Worm (Caenorhabditis elegans) whole organism, late embryonic: ENCODE measurements around the gene cpr-1.

ENCODE experiments used
- C38D4.7 ChIP-seq: fragments of 200-800 bp; sonication (Bioruptor generic); optimal IDR thresholded peaks from 2 replicates; lab custom pipeline; 2018; ENCODE audit warnings: mild to moderate bottlenecking, missing genetic modification characterization, moderate library complexity, missing compliant biosample characterization
- F13H6.1 ChIP-seq: sonication (generic microtip); optimal IDR thresholded peaks from 2 replicates; lab custom pipeline; 2016; ENCODE audit warnings: missing genetic modification characterization, missing compliant biosample characterization
- ahr-1 ChIP-seq: sonication (generic microtip); optimal IDR thresholded peaks from 2 replicates; lab custom pipeline; 2016; ENCODE audit warnings: missing genetic modification characterization, missing compliant biosample characterization
- ama-1 ChIP-seq: fragments of 150-350 bp; optimal IDR thresholded peaks from 2 replicates; lab custom pipeline; 2014
- ceh-2 ChIP-seq: sonication (generic microtip); optimal IDR thresholded peaks from 2 replicates; lab custom pipeline; 2016; ENCODE audit warnings: missing genotype, missing genetic modification characterization, missing compliant biosample characterization
- ceh-24 ChIP-seq: sonication (generic microtip); optimal IDR thresholded peaks from 2 replicates; lab custom pipeline; 2016; ENCODE audit warnings: mild to moderate bottlenecking, missing genetic modification characterization, missing compliant biosample characterization
- ceh-30 ChIP-seq: fragments of 150-350 bp; optimal IDR thresholded peaks from 2 replicates; lab custom pipeline; 2014; ENCODE audit warnings: missing biosample characterization, missing genetic modification characterization
- ceh-45 ChIP-seq: fragments of 200-800 bp; sonication (Bioruptor generic); IDR thresholded peaks from 2 replicates; pipeline ENCODE4 v1.3.6; 2022; ENCODE audit warnings: missing genetic modification reagents, missing genetic modification characterization, missing compliant biosample characterization
- ceh-48 ChIP-seq: sonication (generic microtip); optimal IDR thresholded peaks from 2 replicates; lab custom pipeline; 2016; ENCODE audit warnings: missing genetic modification characterization, inconsistent platforms, missing compliant biosample characterization
- ceh-6 ChIP-seq: fragments of 200-800 bp; sonication (Bioruptor generic); optimal IDR thresholded peaks from 2 replicates; lab custom pipeline; 2018; ENCODE audit warnings: mild to moderate bottlenecking, missing genetic modification characterization, missing compliant biosample characterization
- ceh-9 ChIP-seq: sonication (generic microtip); optimal IDR thresholded peaks from 2 replicates; lab custom pipeline; 2016; ENCODE audit warnings: mild to moderate bottlenecking, missing genetic modification characterization, inconsistent platforms, missing compliant biosample characterization
- dmd-4 ChIP-seq: sonication (generic microtip); optimal IDR thresholded peaks from 2 replicates; lab custom pipeline; 2016; ENCODE audit warnings: borderline replicate concordance, missing genetic modification characterization, missing compliant biosample characterization
- dve-1 ChIP-seq: sonication (generic microtip); optimal IDR thresholded peaks from 2 replicates; lab custom pipeline; 2017; ENCODE audit warnings: antibody characterized with exemption, mild to moderate bottlenecking, missing genetic modification characterization, missing compliant biosample characterization
- ets-4 ChIP-seq: sonication (generic microtip); optimal IDR thresholded peaks from 2 replicates; lab custom pipeline; 2016; ENCODE audit warnings: missing genetic modification characterization, missing compliant biosample characterization
- eyg-1 ChIP-seq: sonication (generic microtip); optimal IDR thresholded peaks from 2 replicates; lab custom pipeline; 2016; ENCODE audit warnings: missing genotype, missing genetic modification characterization, missing compliant biosample characterization
- fax-1 ChIP-seq: sonication (generic microtip); optimal IDR thresholded peaks from 2 replicates; lab custom pipeline; 2016; ENCODE audit warnings: missing genotype, missing genetic modification characterization, missing compliant biosample characterization
- fkh-10 ChIP-seq: fragments of 150-350 bp; optimal IDR thresholded peaks from 2 replicates; lab custom pipeline; 2014; ENCODE audit warnings: missing biosample characterization, missing genetic modification reagents, missing genetic modification characterization
- fkh-6 ChIP-seq: sonication (generic microtip); optimal IDR thresholded peaks from 2 replicates; lab custom pipeline; 2016; ENCODE audit warnings: missing genetic modification characterization, missing compliant biosample characterization
- gmeb-2 ChIP-seq: sonication (generic microtip); optimal IDR thresholded peaks from 2 replicates; lab custom pipeline; 2016; ENCODE audit warnings: missing genetic modification characterization, inconsistent platforms, missing compliant biosample characterization
- hlh-13 ChIP-seq: fragments of 200-800 bp; sonication (Bioruptor generic); optimal IDR thresholded peaks from 2 replicates; lab custom pipeline; 2018; ENCODE audit warnings: mild to moderate bottlenecking, missing genetic modification characterization, missing compliant biosample characterization
- hlh-15 ChIP-seq: sonication (generic microtip); optimal IDR thresholded peaks from 2 replicates; lab custom pipeline; 2016; ENCODE audit warnings: missing genetic modification characterization, missing compliant biosample characterization
- hlh-8 ChIP-seq: sonication (generic microtip); optimal IDR thresholded peaks from 2 replicates; lab custom pipeline; 2016; ENCODE audit warnings: missing genotype, missing genetic modification characterization, missing compliant biosample characterization
- nfya-1 ChIP-seq: sonication (generic microtip); optimal IDR thresholded peaks from 2 replicates; lab custom pipeline; 2017; ENCODE audit warnings: missing genetic modification characterization, mild to moderate bottlenecking, missing compliant biosample characterization, antibody characterized with exemption, moderate library complexity
- nhr-11 ChIP-seq: fragments of 150-350 bp; optimal IDR thresholded peaks from 2 replicates; lab custom pipeline; 2014; ENCODE audit warnings: missing biosample characterization, missing genetic modification characterization
- nhr-232 ChIP-seq: sonication (generic microtip); optimal IDR thresholded peaks from 2 replicates; lab custom pipeline; 2016; ENCODE audit warnings: missing genetic modification characterization, missing compliant biosample characterization
- pag-3 ChIP-seq: sonication (generic microtip); optimal IDR thresholded peaks from 2 replicates; lab custom pipeline; 2016; ENCODE audit warnings: missing compliant biosample characterization, missing genetic modification characterization, borderline replicate concordance
- pros-1 ChIP-seq: fragments of 150-350 bp; optimal IDR thresholded peaks from 2 replicates; lab custom pipeline; 2014; ENCODE audit warnings: missing biosample characterization, missing genetic modification reagents, missing genetic modification characterization
- ref-2 ChIP-seq: sonication (generic microtip); optimal IDR thresholded peaks from 2 replicates; lab custom pipeline; 2016; ENCODE audit warnings: missing genetic modification characterization, missing compliant biosample characterization
- sdc-2 ChIP-seq: sonication (generic microtip); optimal IDR thresholded peaks from 2 replicates; lab custom pipeline; 2016; ENCODE audit warnings: missing genotype, missing genetic modification characterization, missing compliant biosample characterization
- sox-4 ChIP-seq: sonication (generic microtip); optimal IDR thresholded peaks from 2 replicates; lab custom pipeline; 2017; ENCODE audit warnings: mild to moderate bottlenecking, missing genetic modification characterization, inconsistent platforms, missing compliant biosample characterization
- tbx-2 ChIP-seq: sonication (generic microtip); optimal IDR thresholded peaks from 2 replicates; lab custom pipeline; 2016; ENCODE audit warnings: missing genetic modification characterization, missing compliant biosample characterization
- ttx-3 ChIP-seq: sonication (generic microtip); optimal IDR thresholded peaks from 2 replicates; lab custom pipeline; 2016; ENCODE audit warnings: missing genetic modification reagents, missing genetic modification characterization, missing compliant biosample characterization
- unc-3 ChIP-seq, 2 experiments: fragments of 200-800 bp in 1 of 2; sonication (Bioruptor generic) in 1 of 2; sonication (generic microtip) in 1 of 2; conservative IDR thresholded peaks in 1 of 2; optimal IDR thresholded peaks in 1 of 2; 2 replicates each; pipeline versions ENCODE4 v1.3.6 to Lab custom; 2016 to 2022; ENCODE audit warnings: missing compliant biosample characterization in 2 of 2, missing genetic modification characterization in 2 of 2, missing genetic modification reagents in 1 of 2
- unc-42 ChIP-seq: sonication (generic microtip); optimal IDR thresholded peaks from 2 replicates; lab custom pipeline; 2016; ENCODE audit warnings: missing genotype, missing genetic modification characterization, missing compliant biosample characterization
- unc-86 ChIP-seq: sonication (generic microtip); optimal IDR thresholded peaks from 2 replicates; lab custom pipeline; 2016; ENCODE audit warnings: missing genetic modification characterization, missing compliant biosample characterization

cpr-1 gene

ce11 chrV:11933196-11934028 lies 41.9 kb upstream of the cpr-1 start, which contains the start of the genes aman-2 and F58H1.3 (continued):
- TF ChIP-seq ets-4 (tag; lab: Kevin White, UChicago), result peak; percentile 81
- no peak for TF ChIP-seq ceh-6 (GFP tag; lab: Kevin White, UChicago)
- TF ChIP-seq ceh-30, result no peak
- TF ChIP-seq ceh-48 (tag; lab: Kevin White, UChicago), result peak; percentile 35
- TF ChIP-seq fax-1 (tag; lab: Kevin White, UChicago), result peak; percentile 85
- peak; percentile 77 for TF ChIP-seq unc-86
- peak; percentile 73 for TF ChIP-seq hlh-15 (tag; lab: Kevin White, UChicago)
- TF ChIP-seq ttx-3, result peak; percentile 57
- TF ChIP-seq unc-3 (GFP tag; conservative IDR thresholded peaks at IDR 0.05; lab: Robert Waterston, UW), result no peak
- peak; percentile 68 for TF ChIP-seq unc-3 (tag; optimal IDR thresholded peaks at IDR 0.05; lab: Kevin White, UChicago)

ce11 chrV:11934848-11935247 lies 40.5 kb upstream of the cpr-1 start, which contains the start of gene F58H1.8:
Gene F58H1.8 (plus strand): TSS chrV:11935148.
- TF ChIP-seq eyg-1 (tag; lab: Kevin White, UChicago) (no peak), ceh-9 (no peak), pag-3 (no peak), hlh-8 (tag; lab: Kevin White, UChicago) (no peak), nhr-232 (no peak), nfya-1 (no peak), hlh-13 (GFP tag; lab: Kevin White, UChicago) (no peak), ceh-24 (no peak), ceh-45 (GFP tag; lab: Robert Waterston, UW) (no peak)

- TF ChIP-seq ceh-2 (tag; lab: Kevin White, UChicago) (no peak), fkh-6 (no peak), nhr-11 (tag; lab: Kevin White, UChicago) (no peak), sox-4 (tag; lab: Kevin White, UChicago) (no peak), pag-3 (no peak), ceh-6 (GFP tag; lab: Kevin White, UChicago) (no peak), pros-1 (no peak), ahr-1 (no peak), dve-1 (no peak), sdc-2 (no peak), C38D4.7 (GFP tag; lab: Kevin White, UChicago) (no peak), nfya-1 (no peak), unc-42 (tag; lab: Kevin White, UChicago) (no peak), ama-1 (lab: Kevin White, UChicago) (no peak), dmd-4 (tag; lab: Kevin White, UChicago) (no peak)
These were observed 37.6 kb upstream of the cpr-1 start, which contains the start of gene gpla-1 for ce11 chrV:11937710-11938109. Gene gpla-1 (minus strand): TSS chrV:11937810.

- TF ChIP-seq dve-1, result no peak
- no peak for TF ChIP-seq eyg-1 (tag; lab: Kevin White, UChicago)
- TF ChIP-seq fkh-10, result no peak
- no peak for TF ChIP-seq tbx-2 (tag; lab: Kevin White, UChicago)
- TF ChIP-seq gmeb-2 (tag; lab: Kevin White, UChicago), result no peak
- no peak for TF ChIP-seq ceh-45 (GFP tag; lab: Robert Waterston, UW)
- no peak for TF ChIP-seq ref-2 (tag; lab: Kevin White, UChicago)
- TF ChIP-seq F13H6.1 (tag; lab: Kevin White, UChicago), result no peak
- no peak for TF ChIP-seq ets-4 (tag; lab: Kevin White, UChicago)
These were observed 35.0 kb upstream of the cpr-1 start for ce11 chrV:11940329-11940728.
